Worm (Caenorhabditis elegans) whole organism, late embryonic: ENCODE data around the gene ceh-90.

Source experiments
- pqm-1 ChIP-seq: sonication (generic microtip); optimal IDR thresholded peaks from 2 replicates; lab custom pipeline; 2016; ENCODE audit warnings: missing genetic modification characterization, missing compliant biosample characterization
- sox-4 ChIP-seq: sonication (generic microtip); optimal IDR thresholded peaks from 2 replicates; lab custom pipeline; 2017; ENCODE audit warnings: mild to moderate bottlenecking, missing genetic modification characterization, inconsistent platforms, missing compliant biosample characterization

- TF ChIP-seq pqm-1 (tag; lab: Kevin White, UChicago), result no peak
- TF ChIP-seq sox-4 (tag; lab: Kevin White, UChicago), result no peak
Observed at ce11 chrX:14113347-14113746, 43.5 kb downstream of the ceh-90 start, which contains the start of gene nhr-281.
